Worm (Caenorhabditis elegans) whole organism, L4/young adult: ENCODE results near the gene C18D11.10.
A peak's percentile ranks its signal among the peaks of the same experiment; 100 is the strongest.

Experiments
- W03F9.2 ChIP-seq: fragments of 150-350 bp; optimal IDR thresholded peaks from 2 replicates; lab custom pipeline; 2014; ENCODE audit warnings: missing biosample characterization, missing genetic modification characterization
- dao-5 ChIP-seq: sonication (generic microtip); optimal IDR thresholded peaks from 2 replicates; lab custom pipeline; 2016; ENCODE audit warnings: missing genotype, missing genetic modification characterization, moderate library complexity, missing compliant biosample characterization
- him-1 ChIP-seq: sonication (generic microtip); optimal IDR thresholded peaks from 2 replicates; lab custom pipeline; 2016; ENCODE audit warnings: missing genotype, missing genetic modification reagents, missing genetic modification characterization, missing compliant biosample characterization

The C18D11.10 gene

DNA sequence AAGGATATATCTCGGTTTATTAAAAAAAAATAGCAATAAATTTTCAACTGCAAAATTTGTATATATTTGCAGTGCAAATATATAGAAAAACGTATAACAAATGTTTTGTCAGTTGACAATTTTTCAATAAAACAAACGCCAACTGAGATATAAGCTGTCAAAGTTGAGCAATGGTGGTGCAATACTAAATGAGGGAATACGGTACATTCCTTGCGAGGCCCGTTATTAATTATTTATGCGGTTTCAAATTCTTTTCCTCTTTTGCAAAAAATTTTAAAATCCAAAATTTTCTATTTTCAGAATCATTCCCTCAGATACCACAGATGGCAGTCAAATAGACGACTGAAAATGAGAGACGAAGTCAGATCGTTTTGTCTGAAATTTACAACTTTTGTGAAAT lies 12.1 kb upstream of the C18D11.10 start, which contains the start of gene twk-39:
Gene twk-39 (plus strand): TSS at position 301 of the 400 bp plus-strand sequence.
- TF ChIP-seq him-1 (tag; lab: Kevin White, UChicago) (no peak), W03F9.2 (tag; lab: Kevin White, UChicago) (no peak), dao-5 (tag; lab: Kevin White, UChicago) (no peak)

DNA sequence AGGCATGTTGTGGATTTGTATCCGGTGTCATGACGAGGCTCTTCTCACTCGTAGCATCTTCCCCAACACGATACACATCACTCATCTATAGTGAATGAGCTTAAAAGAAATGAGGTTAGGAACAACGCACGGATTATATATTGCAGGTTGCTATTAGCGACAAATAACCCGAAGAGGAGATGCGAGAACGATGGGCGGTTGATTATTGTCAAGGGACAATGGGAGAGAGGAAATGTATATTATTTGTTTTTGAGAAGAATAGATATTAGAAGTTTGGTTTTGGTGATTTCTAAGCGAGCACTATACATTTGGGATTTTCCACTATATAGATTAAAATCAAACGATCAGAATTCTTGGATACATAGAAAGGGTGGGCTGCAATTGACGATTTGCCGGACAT lies 823 bp upstream of the C18D11.10 start, which contains the start of gene C18D11.7:
Gene C18D11.7 (minus strand): TSS at position 101 of the 400 bp plus-strand sequence.
- no peak for TF ChIP-seq him-1 (tag; lab: Kevin White, UChicago)
- TF ChIP-seq dao-5 (tag; lab: Kevin White, UChicago) = no peak

DNA sequence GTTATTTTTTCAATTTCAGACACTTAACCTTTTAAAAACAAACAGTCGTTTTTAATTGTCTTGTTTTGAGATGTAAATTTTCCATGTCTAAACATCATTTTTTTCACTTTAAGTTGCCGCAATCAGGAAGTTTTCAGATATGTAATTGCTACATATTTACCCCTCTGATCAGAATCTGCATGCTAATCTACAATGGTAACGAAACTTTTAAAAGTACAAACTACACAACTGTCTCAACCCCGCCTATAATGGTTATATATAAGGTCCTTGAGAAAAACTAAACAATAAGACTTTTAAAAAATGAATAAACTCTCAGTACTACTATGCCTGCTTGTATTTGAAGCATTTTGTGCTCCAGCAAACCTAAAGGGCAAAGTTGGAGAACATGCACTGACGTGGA lies 1.3 kb downstream of the C18D11.10 start, which contains the start of gene C18D11.9:
Gene C18D11.9 (plus strand): TSS at position 301 of the 400 bp plus-strand sequence.
- TF ChIP-seq W03F9.2 (tag; lab: Kevin White, UChicago) (no peak), him-1 (tag; lab: Kevin White, UChicago) (no peak), dao-5 (tag; lab: Kevin White, UChicago) (no peak)

DNA sequence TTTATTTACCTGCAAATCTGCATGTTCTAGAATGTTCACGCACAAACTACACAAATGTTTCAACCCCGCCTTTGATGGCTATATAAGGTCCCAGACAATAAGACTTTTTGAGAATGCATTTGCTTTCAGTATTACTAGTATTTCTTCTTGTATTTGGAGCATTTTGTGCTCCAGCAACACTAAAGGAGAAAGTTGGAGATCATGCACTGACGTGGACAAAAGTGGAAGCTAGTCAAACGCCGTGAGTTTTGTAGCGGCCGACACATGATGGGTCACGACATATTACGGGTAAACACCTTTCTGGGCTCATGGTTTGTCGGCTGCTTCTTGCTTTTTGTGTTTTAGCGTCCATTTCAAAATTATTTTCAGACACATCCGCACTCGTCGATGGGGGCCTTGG lies 2.9 kb downstream of the C18D11.10 start, which contains the start of gene C18D11.6:
Gene C18D11.6 (plus strand): TSS at position 110 of the 400 bp plus-strand sequence.
- no peak for TF ChIP-seq W03F9.2 (tag; lab: Kevin White, UChicago)
- no peak for TF ChIP-seq dao-5 (tag; lab: Kevin White, UChicago)
- TF ChIP-seq him-1 (tag; lab: Kevin White, UChicago) = no peak

DNA sequence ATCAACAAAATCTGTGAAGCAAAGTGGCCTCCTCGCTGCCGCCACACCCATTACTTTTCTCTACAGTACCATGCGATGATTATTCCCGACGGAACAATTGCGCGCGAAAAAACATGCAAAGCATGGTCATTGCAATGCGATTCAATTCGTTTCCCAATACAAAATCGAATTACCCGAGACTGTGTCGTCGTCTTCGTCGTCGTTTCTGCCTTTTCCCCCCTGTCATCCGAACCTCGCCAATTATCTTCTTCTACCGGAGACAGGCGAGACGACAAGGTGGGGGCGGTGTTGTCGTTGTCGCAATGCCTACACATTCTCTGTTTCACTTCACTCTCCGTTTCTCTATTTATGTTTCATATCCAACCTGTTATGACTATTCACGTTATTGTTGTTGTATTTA lies 4.3 kb downstream of the C18D11.10 start:
- TF ChIP-seq him-1 (tag; lab: Kevin White, UChicago) = no peak
- TF ChIP-seq W03F9.2 (tag; lab: Kevin White, UChicago) = no peak
- TF ChIP-seq dao-5 (tag; lab: Kevin White, UChicago) = no peak

DNA sequence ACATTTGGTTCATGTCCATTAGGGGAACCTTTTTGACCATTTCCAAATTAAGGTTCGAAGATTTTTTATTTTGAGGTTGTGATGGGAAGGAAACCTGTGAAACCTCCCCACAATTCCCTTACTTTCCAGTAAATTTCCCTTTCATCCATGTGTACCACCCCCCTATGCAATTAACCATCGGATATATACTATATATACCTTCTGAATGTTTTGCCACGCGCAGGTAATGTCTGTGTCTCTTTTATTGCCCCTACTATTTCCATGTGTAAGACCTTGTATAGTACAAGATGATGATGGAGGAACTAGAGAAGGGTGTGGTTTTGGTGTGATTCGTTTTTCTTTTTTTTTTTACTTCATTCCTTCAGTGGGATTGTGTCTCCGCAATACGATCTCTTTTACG lies 7.1 kb downstream of the C18D11.10 start:
- TF ChIP-seq W03F9.2 (tag; lab: Kevin White, UChicago) = no peak
- TF ChIP-seq dao-5 (tag; lab: Kevin White, UChicago) = no peak
- TF ChIP-seq him-1 (tag; lab: Kevin White, UChicago) = no peak

DNA sequence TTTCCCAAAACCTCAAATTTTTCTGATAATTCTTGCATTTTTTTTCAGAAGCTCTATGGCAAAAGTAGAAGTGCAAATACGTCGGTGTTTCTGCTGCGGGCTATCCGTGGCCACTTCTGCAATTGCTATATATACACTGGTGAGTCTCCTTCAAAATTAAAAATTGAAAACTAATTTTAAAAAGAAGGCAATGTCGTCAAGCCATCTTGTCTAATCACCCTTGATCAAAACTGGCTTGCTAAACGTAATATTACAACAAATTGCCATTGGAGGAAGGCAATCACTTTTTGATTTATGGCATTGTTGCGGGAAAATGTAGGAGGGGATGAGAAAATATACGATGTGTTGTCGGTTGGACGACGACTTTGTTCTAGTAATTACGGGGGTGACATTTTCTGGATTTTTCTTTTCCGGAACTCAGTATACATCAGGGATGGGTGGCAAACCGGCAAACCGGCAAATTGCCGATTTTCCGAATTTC lies 9.0 kb downstream of the C18D11.10 start, which contains the start of gene C18D11.1:
Gene C18D11.1 (plus strand): TSS at position 51 of the 481 bp plus-strand sequence.
- TF ChIP-seq him-1 (tag; lab: Kevin White, UChicago) = no peak
- TF ChIP-seq W03F9.2 (tag; lab: Kevin White, UChicago) = no peak

DNA sequence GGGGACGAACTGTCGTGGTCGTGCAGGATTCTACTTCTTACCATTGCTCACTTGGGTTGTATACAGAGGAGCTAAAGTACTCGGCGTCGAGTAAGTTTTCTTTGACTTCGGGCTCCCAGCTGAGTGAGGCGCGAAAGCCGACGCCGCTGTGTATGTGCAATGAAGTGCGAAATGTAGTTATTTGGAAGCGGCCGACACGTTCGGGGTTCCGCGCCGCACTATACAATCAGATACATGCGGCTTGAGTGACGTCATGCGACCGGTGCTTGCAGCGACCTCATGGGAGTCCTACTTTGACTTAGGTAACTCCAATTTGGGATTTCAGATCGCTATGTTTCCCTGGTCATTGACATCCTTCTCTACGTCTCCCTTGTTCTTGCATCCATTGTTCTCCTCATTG lies 10.3 kb downstream of the C18D11.10 start:
- TF ChIP-seq dao-5 (tag; lab: Kevin White, UChicago) (no peak), W03F9.2 (tag; lab: Kevin White, UChicago) (no peak)

DNA sequence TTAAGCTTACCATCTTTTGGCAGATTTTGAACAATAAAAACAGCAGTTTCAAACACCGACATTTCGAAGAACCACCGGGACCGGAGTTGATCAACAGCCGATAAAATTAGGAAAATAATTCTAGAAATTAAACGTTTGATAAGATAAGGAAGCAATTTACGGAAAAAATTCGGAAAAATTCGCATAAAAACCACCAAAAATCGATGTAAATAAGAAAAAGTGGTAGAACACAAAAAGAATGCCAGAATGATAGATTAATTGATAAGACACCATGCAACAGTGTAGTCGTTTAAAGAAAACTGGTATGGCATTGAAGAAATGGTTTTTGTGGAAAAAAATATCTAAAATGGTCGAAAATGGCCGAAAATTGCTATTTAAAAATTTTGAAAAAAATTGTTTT lies 14.9 kb downstream of the C18D11.10 start, which contains the start of gene maa-1:
Gene maa-1 (minus strand): TSS at position 120 of the 400 bp plus-strand sequence.
- no peak for TF ChIP-seq dao-5 (tag; lab: Kevin White, UChicago)
- TF ChIP-seq him-1 (tag; lab: Kevin White, UChicago) = no peak
- no peak for TF ChIP-seq W03F9.2 (tag; lab: Kevin White, UChicago)

DNA sequence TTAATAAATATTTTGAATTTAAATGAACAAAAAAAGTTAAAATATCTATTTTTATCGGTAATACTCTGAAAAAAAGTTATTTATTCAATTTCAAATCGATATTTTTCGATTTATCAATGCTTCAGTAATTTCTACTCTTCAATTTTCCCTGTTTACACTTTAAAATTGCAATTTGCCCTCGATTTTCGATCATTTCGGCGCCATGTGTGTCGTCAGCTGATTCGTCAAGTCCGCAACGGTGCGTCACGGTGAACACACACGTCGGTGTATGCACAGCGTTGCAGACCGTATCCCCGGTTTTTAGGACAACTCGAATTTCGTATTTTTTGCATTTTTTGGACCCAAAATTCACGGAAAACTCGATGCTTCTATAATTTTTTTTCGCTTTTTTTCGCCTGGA lies 15.7 kb downstream of the C18D11.10 start, which contains the start of gene C18D11.3:
Gene C18D11.3 (plus strand): TSS at position 189 of the 400 bp plus-strand sequence.
- TF ChIP-seq W03F9.2 (tag; lab: Kevin White, UChicago) = peak; percentile 79
- no peak for TF ChIP-seq dao-5 (tag; lab: Kevin White, UChicago)
- TF ChIP-seq him-1 (tag; lab: Kevin White, UChicago) = peak; percentile 35

DNA sequence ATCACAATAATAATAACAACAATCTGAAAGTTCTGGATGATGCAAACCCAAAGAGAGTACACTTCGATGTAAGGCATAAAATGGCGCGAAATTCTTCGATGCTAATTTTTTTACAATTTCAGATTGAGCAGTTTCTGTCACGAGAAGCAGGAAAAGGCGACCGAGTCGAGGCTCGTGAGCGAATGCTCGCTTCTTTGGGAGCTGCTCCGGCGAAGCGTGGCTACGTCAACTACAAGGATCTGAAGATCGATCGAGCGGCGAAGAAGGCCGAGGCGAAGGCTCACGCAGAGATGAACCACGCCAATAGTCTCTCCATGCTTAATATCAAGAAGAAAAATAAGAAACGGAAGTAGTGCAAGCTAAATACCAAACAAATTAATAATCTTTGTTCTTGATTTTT lies 16.6 kb downstream of the C18D11.10 start:
- TF ChIP-seq him-1 (tag; lab: Kevin White, UChicago) (no peak), W03F9.2 (tag; lab: Kevin White, UChicago) (no peak), dao-5 (tag; lab: Kevin White, UChicago) (no peak)

DNA sequence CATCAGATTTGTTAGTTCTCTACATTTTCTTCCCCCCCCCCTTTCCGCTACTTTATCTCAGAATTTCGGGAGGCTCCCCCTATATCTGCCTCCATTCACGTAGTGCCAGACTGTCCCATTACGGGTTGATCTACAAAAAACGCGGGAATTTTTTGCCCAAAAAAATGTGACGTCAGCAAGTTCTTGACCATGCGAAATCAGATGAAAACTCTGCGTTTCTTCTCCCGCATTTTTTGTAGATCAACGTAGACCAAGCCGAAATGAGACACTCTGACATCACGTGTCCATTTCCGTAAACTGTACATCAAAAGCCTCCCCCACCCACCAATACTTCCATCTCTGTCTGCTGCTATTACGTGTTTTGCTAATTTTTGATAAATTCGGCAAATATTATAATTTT lies 17.1 kb downstream of the C18D11.10 start:
- TF ChIP-seq W03F9.2 (tag; lab: Kevin White, UChicago) = no peak
- no peak for TF ChIP-seq dao-5 (tag; lab: Kevin White, UChicago)
- TF ChIP-seq him-1 (tag; lab: Kevin White, UChicago) = no peak

DNA sequence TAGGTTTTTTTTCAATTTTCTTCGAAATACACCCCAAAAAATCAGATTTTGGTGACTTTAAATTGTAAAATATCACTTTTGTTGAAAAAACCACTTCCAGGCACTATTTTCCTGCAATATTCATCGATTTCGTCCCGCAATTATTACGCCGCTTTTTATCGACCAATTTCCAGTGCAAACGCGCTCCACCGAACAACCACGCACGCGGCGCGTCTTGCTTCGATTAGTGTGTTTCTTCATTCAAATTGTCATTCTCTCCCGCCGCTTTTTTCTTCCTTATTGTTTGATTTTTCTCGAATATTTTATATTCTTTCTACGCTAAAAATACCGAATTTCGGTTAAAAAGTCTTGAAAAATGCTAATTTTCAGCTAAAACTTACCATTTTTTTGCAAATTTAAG lies 18.1 kb downstream of the C18D11.10 start:
- TF ChIP-seq dao-5 (tag; lab: Kevin White, UChicago) = no peak
- no peak for TF ChIP-seq him-1 (tag; lab: Kevin White, UChicago)
- TF ChIP-seq W03F9.2 (tag; lab: Kevin White, UChicago) = peak; percentile 19

DNA sequence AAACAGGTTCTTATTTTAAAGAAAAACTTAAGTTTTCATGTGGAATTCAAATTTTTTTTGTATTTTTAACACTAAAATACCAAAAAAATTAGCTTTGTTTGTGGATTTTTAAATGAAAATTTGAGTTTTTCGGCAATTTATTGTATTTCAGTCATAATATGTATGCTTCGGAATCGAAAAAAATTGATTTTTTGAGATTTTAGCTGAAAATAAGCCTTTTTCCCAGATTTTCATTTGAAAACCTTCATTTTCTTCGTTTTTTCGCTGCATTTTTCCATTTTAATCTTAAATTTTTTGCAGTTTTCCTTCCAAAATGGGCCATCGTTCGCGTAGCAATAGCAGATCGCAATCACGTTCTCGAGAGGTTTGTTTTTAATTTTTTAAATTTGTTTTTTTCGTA lies 18.6 kb downstream of the C18D11.10 start, which contains the start of gene rsp-8:
Gene rsp-8 (plus strand): TSS at position 301 of the 400 bp plus-strand sequence.
- TF ChIP-seq him-1 (tag; lab: Kevin White, UChicago) = no peak
- TF ChIP-seq dao-5 (tag; lab: Kevin White, UChicago) = no peak
- no peak for TF ChIP-seq W03F9.2 (tag; lab: Kevin White, UChicago)
